Worm (Caenorhabditis elegans) whole organism, L4/young adult: Measurements from ENCODE around the gene pas-2.

ENCODE experiments used
- W03F9.2 ChIP-seq: fragments of 150-350 bp; optimal IDR thresholded peaks from 2 replicates; lab custom pipeline; 2014; ENCODE audit warnings: missing biosample characterization, missing genetic modification characterization
- dao-5 ChIP-seq: sonication (generic microtip); optimal IDR thresholded peaks from 2 replicates; lab custom pipeline; 2016; ENCODE audit warnings: missing genotype, missing genetic modification characterization, moderate library complexity, missing compliant biosample characterization
- him-1 ChIP-seq: sonication (generic microtip); optimal IDR thresholded peaks from 2 replicates; lab custom pipeline; 2016; ENCODE audit warnings: missing genotype, missing genetic modification reagents, missing genetic modification characterization, missing compliant biosample characterization

Gene pas-2

ce11 chrV:10736756-10737155 lies 33.4 kb upstream of the pas-2 start, which contains the start of the genes mre-11 and wdr-5.3:
mre-11 (minus strand) TSS chrV:10736868.
wdr-5.3 (plus strand) TSS chrV:10737116.
- no peak for TF ChIP-seq dao-5 (tag; lab: Kevin White, UChicago)
- TF ChIP-seq W03F9.2 (tag; lab: Kevin White, UChicago): peak; percentile 86
- peak; percentile 22 for TF ChIP-seq him-1 (tag; lab: Kevin White, UChicago)

- no peak for TF ChIP-seq him-1 (tag; lab: Kevin White, UChicago)
- TF ChIP-seq W03F9.2 (tag; lab: Kevin White, UChicago): no peak
- no peak for TF ChIP-seq dao-5 (tag; lab: Kevin White, UChicago)
Measured at ce11 chrV:10741357-10741756, 28.8 kb upstream of the pas-2 start, which contains the start of gene ZC302.3. ZC302.3 (minus strand) TSS chrV:10741457.

- TF ChIP-seq dao-5 (tag; lab: Kevin White, UChicago) (no peak), W03F9.2 (tag; lab: Kevin White, UChicago) (no peak), him-1 (tag; lab: Kevin White, UChicago) (no peak)
Measured at ce11 chrV:10743649-10744048, 26.5 kb upstream of the pas-2 start, which contains the start of gene srj-22. srj-22 (minus strand) TSS chrV:10743749.

- TF ChIP-seq him-1 (tag; lab: Kevin White, UChicago) (no peak), dao-5 (tag; lab: Kevin White, UChicago) (no peak), W03F9.2 (tag; lab: Kevin White, UChicago) (no peak)
Measured at ce11 chrV:10745034-10745433, 25.1 kb upstream of the pas-2 start, which contains the start of gene srj-21. srj-21 (plus strand) TSS chrV:10745334.

ce11 chrV:10747263-10747951 lies 22.8 kb upstream of the pas-2 start, which contains the start of the genes selt-1.2 and F28H7.2:
selt-1.2 (minus strand) TSS chrV:10747363.
F28H7.2 (plus strand) TSS chrV:10747901.
- TF ChIP-seq him-1 (tag; lab: Kevin White, UChicago): no peak
- TF ChIP-seq W03F9.2 (tag; lab: Kevin White, UChicago): no peak
- no peak for TF ChIP-seq dao-5 (tag; lab: Kevin White, UChicago)

- TF ChIP-seq W03F9.2 (tag; lab: Kevin White, UChicago): no peak
- no peak for TF ChIP-seq him-1 (tag; lab: Kevin White, UChicago)
Measured at ce11 chrV:10750630-10751029, 19.5 kb upstream of the pas-2 start, which contains the start of gene F28H7.3. F28H7.3 (minus strand) TSS chrV:10750788.

- TF ChIP-seq dao-5 (tag; lab: Kevin White, UChicago) (no peak), him-1 (tag; lab: Kevin White, UChicago) (no peak), W03F9.2 (tag; lab: Kevin White, UChicago) (no peak)
Measured at ce11 chrV:10754050-10754449, 16.1 kb upstream of the pas-2 start, which contains the start of gene F28H7.7. F28H7.7 (minus strand) TSS chrV:10754150.

ce11 chrV:10756698-10757097 lies 13.5 kb upstream of the pas-2 start, which contains the start of gene irld-6:
irld-6 (minus strand) TSS chrV:10756798.
- TF ChIP-seq him-1 (tag; lab: Kevin White, UChicago): no peak
- no peak for TF ChIP-seq W03F9.2 (tag; lab: Kevin White, UChicago)
- TF ChIP-seq dao-5 (tag; lab: Kevin White, UChicago): no peak

ce11 chrV:10757128-10757527 lies 13.0 kb upstream of the pas-2 start:
- no peak for TF ChIP-seq W03F9.2 (tag; lab: Kevin White, UChicago)
- no peak for TF ChIP-seq him-1 (tag; lab: Kevin White, UChicago)
- TF ChIP-seq dao-5 (tag; lab: Kevin White, UChicago): no peak

- TF ChIP-seq dao-5 (tag; lab: Kevin White, UChicago): no peak
Measured at ce11 chrV:10758658-10759057, 11.5 kb upstream of the pas-2 start, which contains the start of gene F28H7.8. F28H7.8 (plus strand) TSS chrV:10758958.

ce11 chrV:10760839-10761238 lies 9.3 kb upstream of the pas-2 start:
- TF ChIP-seq him-1 (tag; lab: Kevin White, UChicago) (no peak), dao-5 (tag; lab: Kevin White, UChicago) (no peak), W03F9.2 (tag; lab: Kevin White, UChicago) (no peak)

ce11 chrV:10762695-10763094 lies 7.5 kb upstream of the pas-2 start, which contains the start of gene sre-6:
sre-6 (minus strand) TSS chrV:10762795.
- TF ChIP-seq him-1 (tag; lab: Kevin White, UChicago): no peak
- TF ChIP-seq W03F9.2 (tag; lab: Kevin White, UChicago): no peak
- TF ChIP-seq dao-5 (tag; lab: Kevin White, UChicago): no peak

- no peak for TF ChIP-seq W03F9.2 (tag; lab: Kevin White, UChicago)
- no peak for TF ChIP-seq dao-5 (tag; lab: Kevin White, UChicago)
- no peak for TF ChIP-seq him-1 (tag; lab: Kevin White, UChicago)
Measured at ce11 chrV:10764066-10764465, 6.1 kb upstream of the pas-2 start, which contains the start of gene ocr-1. ocr-1 (plus strand) TSS chrV:10764366.
